Comparison of ENCODE assay signal across 1 fruit fly cellular context in genomic region chr4:490760-491317, dm6.
TF ChIP-seq lines count a peak whose summit lies in the region.

No protein-coding gene starts in this region.

TF ChIP-seq in whole organism, embryonic, 481 proteins besides CTCF, POLR2A, EP300 and RAD21 (continued from another document):
- no peak for TF ChIP-seq CG10959 (GFP tag; IDR thresholded peaks at IDR 0.05; lab: Robert Waterston, UW)
- TF ChIP-seq esg (GFP tag; conservative IDR thresholded peaks at IDR 0.05; lab: Robert Waterston, UW) = no peak
- TF ChIP-seq scrt (GFP tag; optimal IDR thresholded peaks at IDR 0.05; lab: Kevin White, UChicago) = no peak
- peak; percentile 77 for TF ChIP-seq Med (GFP tag; lab: Kevin White, UChicago)
- no peak for TF ChIP-seq cas (GFP tag; IDR thresholded peaks at IDR 0.05; lab: Robert Waterston, UW)
- peak; percentile 59; the same call in 1 of the 2 replicates for TF ChIP-seq bbx (GFP tag; IDR thresholded peaks at IDR 0.05; lab: Robert Waterston, UW; ENCODE audit: partially characterized antibody)
- no peak for TF ChIP-seq Tbp (GFP tag; optimal IDR thresholded peaks at IDR 0.05; lab: Kevin White, UChicago)
- no peak for TF ChIP-seq ro (GFP tag; IDR thresholded peaks at IDR 0.05; lab: Robert Waterston, UW)
- no peak for TF ChIP-seq Eip74EF (GFP tag; optimal IDR thresholded peaks at IDR 0.05; lab: Kevin White, UChicago)
- TF ChIP-seq CG6175 (GFP tag; IDR thresholded peaks at IDR 0.05; lab: Robert Waterston, UW) = no peak
- TF ChIP-seq zen2 (GFP tag; IDR thresholded peaks at IDR 0.05; lab: Robert Waterston, UW; ENCODE audit: partially characterized antibody) = no peak
- TF ChIP-seq seq (GFP tag; IDR thresholded peaks at IDR 0.05; lab: Robert Waterston, UW) = 0 out of 2 replicates have a peak, but pooled peaks have one; percentile 34
- TF ChIP-seq CG6654 (GFP tag; optimal IDR thresholded peaks at IDR 0.05; lab: Kevin White, UChicago) = no peak
- TF ChIP-seq B-H2 (GFP tag; optimal IDR thresholded peaks at IDR 0.05; lab: Kevin White, UChicago) = no peak
- TF ChIP-seq Gug (GFP tag; IDR thresholded peaks at IDR 0.05; lab: Robert Waterston, UW) = no peak
- no peak for TF ChIP-seq CG15696 (tag; optimal IDR thresholded peaks at IDR 0.05; lab: Kevin White, UChicago)
- no peak for TF ChIP-seq ap (GFP tag; IDR thresholded peaks at IDR 0.05; lab: Robert Waterston, UW)
- TF ChIP-seq HLH3B (GFP tag; IDR thresholded peaks at IDR 0.05; lab: Robert Waterston, UW) = no peak
- no peak for TF ChIP-seq dmrt99B (tag; optimal IDR thresholded peaks at IDR 0.05; lab: Kevin White, UChicago)
- no peak for TF ChIP-seq Hr39 (optimal IDR thresholded peaks at IDR 0.05; lab: Kevin White, UChicago)
- no peak for TF ChIP-seq CG5180 (GFP tag; optimal IDR thresholded peaks at IDR 0.05; lab: Kevin White, UChicago)
- TF ChIP-seq CG30431 (GFP tag; optimal IDR thresholded peaks at IDR 0.05; lab: Kevin White, UChicago) = no peak
- TF ChIP-seq crp (GFP tag; optimal IDR thresholded peaks at IDR 0.05; lab: Kevin White, UChicago) = no peak
- no peak for TF ChIP-seq CG18476 (GFP tag; optimal IDR thresholded peaks at IDR 0.05; lab: Kevin White, UChicago)
- TF ChIP-seq sens-2 (GFP tag; IDR thresholded peaks at IDR 0.05; lab: Robert Waterston, UW) = no peak
- no peak for TF ChIP-seq gt (GFP tag; IDR thresholded peaks at IDR 0.05; lab: Robert Waterston, UW)
- TF ChIP-seq CG9437 (GFP tag; optimal IDR thresholded peaks at IDR 0.05; lab: Kevin White, UChicago) = no peak
- no peak for TF ChIP-seq en (GFP tag; optimal IDR thresholded peaks at IDR 0.05; lab: Kevin White, UChicago)
- no peak for TF ChIP-seq rib (GFP tag; IDR thresholded peaks at IDR 0.05; lab: Robert Waterston, UW)
- TF ChIP-seq CG15073 (GFP tag; optimal IDR thresholded peaks at IDR 0.05; lab: Kevin White, UChicago) = no peak
- no peak for TF ChIP-seq CG9932 (GFP tag; IDR thresholded peaks at IDR 0.05; lab: Robert Waterston, UW)
- TF ChIP-seq caup (GFP tag; optimal IDR thresholded peaks at IDR 0.05; lab: Kevin White, UChicago; ENCODE audit: severe bottlenecking) = no peak
- TF ChIP-seq CG18011 (GFP tag; optimal IDR thresholded peaks at IDR 0.05; lab: Kevin White, UChicago) = no peak
- no peak for TF ChIP-seq gsb-n (tag; optimal IDR thresholded peaks at IDR 0.05; lab: Kevin White, UChicago)
- no peak for TF ChIP-seq CG2678 (tag; optimal IDR thresholded peaks at IDR 0.05; lab: Kevin White, UChicago)
- TF ChIP-seq row (GFP tag; IDR thresholded peaks at IDR 0.05; lab: Robert Waterston, UW) = peak; percentile 32; the same call in 1 of the 3 replicates
- TF ChIP-seq Scr (GFP tag; IDR thresholded peaks at IDR 0.05; lab: Robert Waterston, UW; ENCODE audit: partially characterized antibody) = peak; percentile 42
- no peak for TF ChIP-seq TFAM (GFP tag; optimal IDR thresholded peaks at IDR 0.05; lab: Kevin White, UChicago)
- no peak for TF ChIP-seq CG14014 (GFP tag; IDR thresholded peaks at IDR 0.05; lab: Robert Waterston, UW)
- peak; percentile 16 for TF ChIP-seq abd-A (tag; optimal IDR thresholded peaks at IDR 0.05; lab: Kevin White, UChicago)
- no peak for TF ChIP-seq grn (GFP tag; optimal IDR thresholded peaks at IDR 0.05; lab: Kevin White, UChicago)
- TF ChIP-seq hbn (GFP tag; IDR thresholded peaks at IDR 0.05; lab: Robert Waterston, UW; ENCODE audit: partially characterized antibody) = no peak
- TF ChIP-seq zen (tag; optimal IDR thresholded peaks at IDR 0.05; lab: Kevin White, UChicago) = peak; percentile 31
- TF ChIP-seq Dbx (GFP tag; IDR thresholded peaks at IDR 0.05; lab: Robert Waterston, UW) = 0 out of 3 replicates have a peak, but pooled peaks have one; percentile 16
- TF ChIP-seq CrebB (tag; optimal IDR thresholded peaks at IDR 0.05; lab: Kevin White, UChicago) = no peak
- TF ChIP-seq Oaz (GFP tag; IDR thresholded peaks at IDR 0.05; lab: Robert Waterston, UW) = no peak
- no peak for TF ChIP-seq kah (GFP tag; optimal IDR thresholded peaks at IDR 0.05; lab: Kevin White, UChicago)
- TF ChIP-seq CG11093 (GFP tag; IDR thresholded peaks at IDR 0.05; lab: Robert Waterston, UW) = no peak
- TF ChIP-seq Dll (GFP tag; IDR thresholded peaks at IDR 0.05; lab: Robert Waterston, UW; ENCODE audit: partially characterized antibody) = peak; percentile 62; the same call in 3 of the 4 replicates
- no peak for TF ChIP-seq CG13296 (GFP tag; optimal IDR thresholded peaks at IDR 0.05; lab: Kevin White, UChicago)
